Fruit fly (Drosophila melanogaster): ENCODE data around the gene jigr1.

jigr1 gene

dm6 chr3R:25625940-25626624, 11.6 kb upstream of the jigr1 start:
- no peak for TF ChIP-seq Sin3A (optimal IDR thresholded peaks at IDR 0.05)
- no peak for TF ChIP-seq h (optimal IDR thresholded peaks at IDR 0.05)
- TF ChIP-seq Myc (optimal IDR thresholded peaks at IDR 0.05), result no peak
- no peak for TF ChIP-seq ttk (optimal IDR thresholded peaks at IDR 0.05)
- TF ChIP-seq psq (optimal IDR thresholded peaks at IDR 0.05), result no peak
- no peak for TF ChIP-seq insv (optimal IDR thresholded peaks at IDR 0.05)

- no peak for TF ChIP-seq Sin3A (optimal IDR thresholded peaks at IDR 0.05)
- no peak for TF ChIP-seq h (optimal IDR thresholded peaks at IDR 0.05)
- no peak for TF ChIP-seq psq (optimal IDR thresholded peaks at IDR 0.05)
- no peak for TF ChIP-seq ttk (optimal IDR thresholded peaks at IDR 0.05)
- no peak for TF ChIP-seq Myc (optimal IDR thresholded peaks at IDR 0.05)
- TF ChIP-seq insv (optimal IDR thresholded peaks at IDR 0.05), result no peak
Measured at dm6 chr3R:25626625-25627275, 10.9 kb upstream of the jigr1 start, which contains the start of gene Ssadh. Gene Ssadh, minus strand, starts transcription at chr3R:25626924.

dm6 chr3R:25628657-25629056, 9.0 kb upstream of the jigr1 start:
- TF ChIP-seq insv (optimal IDR thresholded peaks at IDR 0.05) (no peak), h (optimal IDR thresholded peaks at IDR 0.05) (no peak), Myc (optimal IDR thresholded peaks at IDR 0.05) (no peak), ttk (optimal IDR thresholded peaks at IDR 0.05) (no peak), Sin3A (optimal IDR thresholded peaks at IDR 0.05) (no peak), psq (optimal IDR thresholded peaks at IDR 0.05) (no peak)

- no peak for TF ChIP-seq Sin3A (optimal IDR thresholded peaks at IDR 0.05)
- TF ChIP-seq ttk (optimal IDR thresholded peaks at IDR 0.05), result no peak
- TF ChIP-seq Myc (optimal IDR thresholded peaks at IDR 0.05), result no peak
- no peak for TF ChIP-seq insv (optimal IDR thresholded peaks at IDR 0.05)
- no peak for TF ChIP-seq h (optimal IDR thresholded peaks at IDR 0.05)
- TF ChIP-seq psq (optimal IDR thresholded peaks at IDR 0.05), result no peak
Measured at dm6 chr3R:25630541-25630940, 7.1 kb upstream of the jigr1 start.

dm6 chr3R:25631079-25631478, 6.6 kb upstream of the jigr1 start:
- TF ChIP-seq h (optimal IDR thresholded peaks at IDR 0.05) (no peak), Sin3A (optimal IDR thresholded peaks at IDR 0.05) (no peak), insv (optimal IDR thresholded peaks at IDR 0.05) (no peak), psq (optimal IDR thresholded peaks at IDR 0.05) (no peak), Myc (optimal IDR thresholded peaks at IDR 0.05) (no peak), ttk (optimal IDR thresholded peaks at IDR 0.05) (no peak)

dm6 chr3R:25633865-25634460, 3.7 kb upstream of the jigr1 start:
- TF ChIP-seq insv (optimal IDR thresholded peaks at IDR 0.05) (no peak), ttk (optimal IDR thresholded peaks at IDR 0.05) (no peak), psq (optimal IDR thresholded peaks at IDR 0.05) (no peak), Sin3A (optimal IDR thresholded peaks at IDR 0.05) (no peak), Myc (optimal IDR thresholded peaks at IDR 0.05) (no peak), h (optimal IDR thresholded peaks at IDR 0.05) (no peak)

- TF ChIP-seq Sin3A (optimal IDR thresholded peaks at IDR 0.05) (no peak), Myc (optimal IDR thresholded peaks at IDR 0.05) (no peak), insv (optimal IDR thresholded peaks at IDR 0.05) (no peak), ttk (optimal IDR thresholded peaks at IDR 0.05) (no peak), h (optimal IDR thresholded peaks at IDR 0.05) (no peak), psq (optimal IDR thresholded peaks at IDR 0.05) (no peak)
Measured at dm6 chr3R:25638381-25638780, 738 bp downstream of the jigr1 start.

dm6 chr3R:25638961-25639360, 1.3 kb downstream of the jigr1 start:
- TF ChIP-seq h (optimal IDR thresholded peaks at IDR 0.05), result no peak
- no peak for TF ChIP-seq Myc (optimal IDR thresholded peaks at IDR 0.05)
- TF ChIP-seq Sin3A (optimal IDR thresholded peaks at IDR 0.05), result no peak
- TF ChIP-seq psq (optimal IDR thresholded peaks at IDR 0.05), result no peak
- TF ChIP-seq insv (optimal IDR thresholded peaks at IDR 0.05), result no peak
- no peak for TF ChIP-seq ttk (optimal IDR thresholded peaks at IDR 0.05)

dm6 chr3R:25640463-25640862, 2.8 kb downstream of the jigr1 start:
- TF ChIP-seq Myc (optimal IDR thresholded peaks at IDR 0.05) (no peak), h (optimal IDR thresholded peaks at IDR 0.05) (no peak), insv (optimal IDR thresholded peaks at IDR 0.05) (no peak), psq (optimal IDR thresholded peaks at IDR 0.05) (no peak), ttk (optimal IDR thresholded peaks at IDR 0.05) (no peak), Sin3A (optimal IDR thresholded peaks at IDR 0.05) (no peak)

- TF ChIP-seq Myc (optimal IDR thresholded peaks at IDR 0.05) (no peak), ttk (optimal IDR thresholded peaks at IDR 0.05) (no peak), psq (optimal IDR thresholded peaks at IDR 0.05) (no peak)
Measured at dm6 chr3R:25644172-25644571, 6.5 kb downstream of the jigr1 start.

dm6 chr3R:25646882-25647518, 9.4 kb downstream of the jigr1 start:
- no peak for TF ChIP-seq Sin3A (optimal IDR thresholded peaks at IDR 0.05)

- TF ChIP-seq h (optimal IDR thresholded peaks at IDR 0.05) (no peak), Sin3A (optimal IDR thresholded peaks at IDR 0.05) (no peak), psq (optimal IDR thresholded peaks at IDR 0.05) (no peak), ttk (optimal IDR thresholded peaks at IDR 0.05) (no peak), Myc (optimal IDR thresholded peaks at IDR 0.05) (no peak), insv (optimal IDR thresholded peaks at IDR 0.05) (no peak)
Measured at dm6 chr3R:25647577-25648257, 10.1 kb downstream of the jigr1 start.

Data from Kc167 (cell line).